Worm (Caenorhabditis elegans): Measurements from ENCODE around the gene C50F7.3.

- TF ChIP-seq him-1 (tag; optimal IDR thresholded peaks at IDR 0.05) (no peak), W03F9.2 (tag; optimal IDR thresholded peaks at IDR 0.05) (no peak)
These were observed 21.3 kb upstream of the C50F7.3 start, which contains the start of gene nhr-8 for ce11 chrIV:7710824-7711223.
